Worm (Caenorhabditis elegans): ENCODE results near the gene ZC239.13.
"Not testable (repeated sequence)": the region's sequence is repeated elsewhere in the genome, so short reads cannot be mapped to it uniquely, and the experiment has no call there.

Gene ZC239.13

ce11 chrII:3196966-3197365 lies 25.7 kb downstream of the ZC239.13 start, which contains the start of gene gcy-15:
TSS of gene gcy-15 (minus strand) at chrII:3197066.
- TF ChIP-seq pha-4 (tag; optimal IDR thresholded peaks at IDR 0.05) (no peak), fkh-2 (tag; optimal IDR thresholded peaks at IDR 0.05) (no peak), tbx-2 (tag; optimal IDR thresholded peaks at IDR 0.05) (no peak), mml-1 (tag; optimal IDR thresholded peaks at IDR 0.05) (no peak), elt-1 (tag; optimal IDR thresholded peaks at IDR 0.05) (no peak), nhr-43 (tag; optimal IDR thresholded peaks at IDR 0.05; ENCODE audit: poor library complexity, severe bottlenecking) (no peak), snpc-4 (tag; optimal IDR thresholded peaks at IDR 0.05) (no peak), ztf-11 (tag; optimal IDR thresholded peaks at IDR 0.05) (no peak), ceh-28 (tag; optimal IDR thresholded peaks at IDR 0.05) (no peak), nhr-23 (tag; optimal IDR thresholded peaks at IDR 0.05) (no peak), ama-1 (optimal IDR thresholded peaks at IDR 0.05) (no peak), hmg-11 (tag; optimal IDR thresholded peaks at IDR 0.05) (no peak), nhr-237 (tag; optimal IDR thresholded peaks at IDR 0.05) (no peak), nhr-77 (tag; optimal IDR thresholded peaks at IDR 0.05) (no peak)

ce11 chrII:3195739-3196138 lies 26.9 kb downstream of the ZC239.13 start:
- TF ChIP-seq nhr-25 (tag; optimal IDR thresholded peaks at IDR 0.05) = no peak
- no peak for TF ChIP-seq lin-15B (tag; optimal IDR thresholded peaks at IDR 0.05)
- no peak for TF ChIP-seq sea-2 (GFP tag; optimal IDR thresholded peaks at IDR 0.05)
- TF ChIP-seq egl-27 (tag; optimal IDR thresholded peaks at IDR 0.05) = no peak
- no peak for TF ChIP-seq ama-1 (optimal IDR thresholded peaks at IDR 0.05)
- TF ChIP-seq pqm-1 (tag; optimal IDR thresholded peaks at IDR 0.05) = no peak

ce11 chrII:3191544-3191943 lies 31.1 kb downstream of the ZC239.13 start, which contains the start of gene Y27F2A.9:
TSS of gene Y27F2A.9 (minus strand) at chrII:3191644.
- not testable (repeated sequence) for TF ChIP-seq ZK546.5 (tag; optimal IDR thresholded peaks at IDR 0.05); fkh-2 (tag; optimal IDR thresholded peaks at IDR 0.05); sea-2 (GFP tag; optimal IDR thresholded peaks at IDR 0.05)

- TF ChIP-seq lin-39, nhr-11, ZK546.5 (tag; optimal IDR thresholded peaks at IDR 0.05): not testable (repeated sequence)
These were observed 33.6 kb downstream of the ZC239.13 start, which contains the start of gene Y27F2A.11 for ce11 chrII:3189038-3189437. TSS of gene Y27F2A.11 (plus strand) at chrII:3189338.

ce11 chrII:3185848-3186247 lies 36.8 kb downstream of the ZC239.13 start:
- TF ChIP-seq egl-27 (tag; optimal IDR thresholded peaks at IDR 0.05) (no peak), nhr-11 (tag; optimal IDR thresholded peaks at IDR 0.05) (no peak), nhr-76 (tag; optimal IDR thresholded peaks at IDR 0.05) (no peak), mdl-1 (tag; optimal IDR thresholded peaks at IDR 0.05) (no peak), fkh-10 (GFP tag; optimal IDR thresholded peaks at IDR 0.05) (no peak), daf-12 (tag; optimal IDR thresholded peaks at IDR 0.05) (no peak)

- not testable (repeated sequence) for TF ChIP-seq eor-1, fkh-2, egl-27 (tag; optimal IDR thresholded peaks at IDR 0.05)
These were observed 37.8 kb downstream of the ZC239.13 start, which contains the start of gene sri-78 for ce11 chrII:3184858-3185257. TSS of gene sri-78 (plus strand) at chrII:3185158.

ce11 chrII:3183300-3183840 lies 39.3 kb downstream of the ZC239.13 start, which contains the start of the genes Y27F2A.6 and Y27F2A.8:
TSS of gene Y27F2A.6 (minus strand) at chrII:3183400.
TSS of gene Y27F2A.8 (plus strand) at chrII:3183790.
- not testable (repeated sequence) for TF ChIP-seq skn-1, nhr-77, ztf-11 (tag; optimal IDR thresholded peaks at IDR 0.05)

ce11 chrII:3177663-3178062 lies 45.0 kb downstream of the ZC239.13 start, which contains the start of gene sri-40:
TSS of gene sri-40 (plus strand) at chrII:3177963.
- TF ChIP-seq zag-1, eor-1, pha-4 (tag; optimal IDR thresholded peaks at IDR 0.05): not testable (repeated sequence)
